Worm (Caenorhabditis elegans): Measurements from ENCODE around the gene F46C5.9.

ce11 chrII:8817225-8817624 is 6.7 kb upstream of the F46C5.9 start:
- TF ChIP-seq hmg-20 (GFP tag; IDR thresholded peaks at IDR 0.05), result no peak
- no peak for TF ChIP-seq ets-4 (GFP tag; optimal IDR thresholded peaks at IDR 0.05)
- no peak for TF ChIP-seq rpc-1 (optimal IDR thresholded peaks at IDR 0.05)
- no peak for TF ChIP-seq rpc-1 (tag; optimal IDR thresholded peaks at IDR 0.05)
- TF ChIP-seq unc-62 (GFP tag; optimal IDR thresholded peaks at IDR 0.05), result no peak
- no peak for TF ChIP-seq tbp1 (GFP tag; optimal IDR thresholded peaks at IDR 0.05)
- TF ChIP-seq ama-1 (optimal IDR thresholded peaks at IDR 0.05), result no peak
- no peak for TF ChIP-seq ama-1 (GFP tag; optimal IDR thresholded peaks at IDR 0.05)
- TF ChIP-seq attf-6 (GFP tag; IDR thresholded peaks at IDR 0.05), result no peak
- TF ChIP-seq snpc-4 (GFP tag; optimal IDR thresholded peaks at IDR 0.05), result no peak
- no peak for TF ChIP-seq snpc-4 (tag; optimal IDR thresholded peaks at IDR 0.05)
